Fruit fly (Drosophila melanogaster) whole organism, larva: ENCODE data around the gene CG9427.

Source experiments
- noc ChIP-seq: fragments of 200-800 bp; sonication (Bioruptor generic); optimal IDR thresholded peaks from 3 replicates; lab custom pipeline; 2019; ENCODE audit warnings: missing biosample characterization, mild to moderate bottlenecking, missing genetic modification characterization, moderate library complexity

CG9427 gene

dm6 chr3R:9595681-9596357, 30.9 kb downstream of the CG9427 start:
- no peak for TF ChIP-seq noc (tag; lab: Kevin White, UChicago)

- TF ChIP-seq noc (tag; lab: Kevin White, UChicago): no peak
Observed at dm6 chr3R:9594839-9595238, 31.9 kb downstream of the CG9427 start.

- TF ChIP-seq noc (tag; lab: Kevin White, UChicago): no peak
Observed at dm6 chr3R:9594251-9594581, 32.5 kb downstream of the CG9427 start.

dm6 chr3R:9593408-9594250, 33.1 kb downstream of the CG9427 start:
- no peak for TF ChIP-seq noc (tag; lab: Kevin White, UChicago)

- no peak for TF ChIP-seq noc (tag; lab: Kevin White, UChicago)
Observed at dm6 chr3R:9591769-9592388, 34.9 kb downstream of the CG9427 start.

dm6 chr3R:9590952-9591532, 35.7 kb downstream of the CG9427 start, which contains the start of the genes bocks and CG8312:
Gene bocks (minus strand): TSS chr3R:9591002.
Gene CG8312 (plus strand): TSS chr3R:9591309.
- peak; percentile 67 for TF ChIP-seq noc (tag; lab: Kevin White, UChicago)

- TF ChIP-seq noc (tag; lab: Kevin White, UChicago): peak; percentile 3
Observed at dm6 chr3R:9586663-9587248, 40.0 kb downstream of the CG9427 start, which contains the start of gene P58IPK. Gene P58IPK (plus strand): TSS chr3R:9586942.

- TF ChIP-seq noc (tag; lab: Kevin White, UChicago): no peak
Observed at dm6 chr3R:9583122-9583521, 43.6 kb downstream of the CG9427 start, which contains the start of gene CG33654. Gene CG33654 (minus strand): TSS chr3R:9583222.

dm6 chr3R:9581973-9582372, 44.8 kb downstream of the CG9427 start:
- no peak for TF ChIP-seq noc (tag; lab: Kevin White, UChicago)

dm6 chr3R:9581089-9581520, 45.6 kb downstream of the CG9427 start, which contains the start of gene CG8301:
Gene CG8301 (plus strand): TSS chr3R:9581306.
- TF ChIP-seq noc (tag; lab: Kevin White, UChicago): peak; percentile 1

- peak; percentile 89 for TF ChIP-seq noc (tag; lab: Kevin White, UChicago)
Observed at dm6 chr3R:9577382-9578137, 49.2 kb downstream of the CG9427 start, which contains the start of the genes Kap-alpha3 and Son. Gene Kap-alpha3 (minus strand): TSS chr3R:9577733. Gene Son (plus strand): TSS chr3R:9578042.
